Fruit fly (Drosophila melanogaster) whole organism, embryonic: ENCODE measurements around the gene IntS10.

Source experiments
- Abd-B ChIP-seq: fragments of 200-800 bp; sonication (Bioruptor generic); optimal IDR thresholded peaks from 2 replicates; lab custom pipeline; 2018; ENCODE audit warnings: missing biosample characterization, mild to moderate bottlenecking, missing genetic modification characterization, moderate library complexity
- Atf6 ChIP-seq: fragments of 200-800 bp; sonication (Bioruptor generic); IDR thresholded peaks from 2 replicates; pipeline ENCODE4 v1.3.6; 2022; ENCODE audit warnings: missing biosample characterization, missing genetic modification characterization
- BEAF-32 ChIP-seq: fragments of 200-800 bp; sonication (Bioruptor generic); optimal IDR thresholded peaks from 3 replicates; lab custom pipeline; 2017; ENCODE audit warnings: missing biosample characterization, missing genetic modification characterization, mild to moderate bottlenecking, moderate library complexity, missing genetic modification reagents
- CG12236 ChIP-seq: fragments of 200-800 bp; sonication (Bioruptor generic); optimal IDR thresholded peaks from 2 replicates; lab custom pipeline; 2016; ENCODE audit warnings: missing biosample characterization, missing genetic modification characterization
- CG1233 ChIP-seq: fragments of 200-800 bp; sonication (Bioruptor generic); optimal IDR thresholded peaks from 4 replicates; lab custom pipeline; 2018; ENCODE audit warnings: missing biosample characterization, mild to moderate bottlenecking, missing genetic modification characterization
- CG14050 ChIP-seq: fragments of 200-800 bp; sonication (Bioruptor generic); IDR thresholded peaks from 3 replicates; pipeline ENCODE4 v1.3.6; 2022; ENCODE audit warnings: missing biosample characterization, missing genetic modification characterization
- CG15269 ChIP-seq: fragments of 200-800 bp; sonication (Bioruptor generic); optimal IDR thresholded peaks from 2 replicates; lab custom pipeline; 2018; ENCODE audit warnings: missing biosample characterization, mild to moderate bottlenecking, missing genetic modification characterization, moderate library complexity
- CG1602 ChIP-seq: fragments of 200-800 bp; sonication (Bioruptor generic); optimal IDR thresholded peaks from 3 replicates; lab custom pipeline; 2016; ENCODE audit warnings: missing biosample characterization, missing genetic modification characterization
- CG1603 ChIP-seq: fragments of 200-800 bp; sonication (Bioruptor generic); optimal IDR thresholded peaks from 2 replicates; lab custom pipeline; 2019; ENCODE audit warnings: missing biosample characterization, mild to moderate bottlenecking, missing genetic modification characterization, moderate library complexity
- CG16815 ChIP-seq: fragments of 200-800 bp; sonication (Bioruptor generic); optimal IDR thresholded peaks from 3 replicates; lab custom pipeline; 2017; ENCODE audit warnings: missing biosample characterization, mild to moderate bottlenecking, missing genetic modification characterization
- CG2116 ChIP-seq: fragments of 200-800 bp; sonication (Bioruptor generic); optimal IDR thresholded peaks from 3 replicates; lab custom pipeline; 2018; ENCODE audit warnings: missing biosample characterization, mild to moderate bottlenecking, missing genetic modification characterization
- CG2678 ChIP-seq: fragments of 200-800 bp; sonication (Bioruptor generic); optimal IDR thresholded peaks from 3 replicates; lab custom pipeline; 2019; ENCODE audit warnings: missing biosample characterization, mild to moderate bottlenecking, missing genetic modification characterization, moderate library complexity
- CG30431 ChIP-seq: fragments of 200-800 bp; sonication (Bioruptor generic); optimal IDR thresholded peaks from 2 replicates; lab custom pipeline; 2017; ENCODE audit warnings: missing biosample characterization, missing genetic modification characterization
- CG31441 ChIP-seq: fragments of 200-800 bp; sonication (Bioruptor generic); IDR thresholded peaks from 2 replicates; pipeline ENCODE4 v1.3.6; 2022; ENCODE audit warnings: missing biosample characterization, missing genetic modification characterization
- CG3281 ChIP-seq: fragments of 200-800 bp; sonication (Bioruptor generic); optimal IDR thresholded peaks from 3 replicates; lab custom pipeline; 2017; ENCODE audit warnings: missing biosample characterization, mild to moderate bottlenecking, missing genetic modification characterization
- CG4404 ChIP-seq: fragments of 200-800 bp; sonication (Bioruptor generic); IDR thresholded peaks from 2 replicates; pipeline ENCODE4 v1.3.6; 2022; ENCODE audit warnings: missing biosample characterization, missing genetic modification characterization
- CG4707 ChIP-seq: fragments of 200-800 bp; sonication (Bioruptor generic); optimal IDR thresholded peaks from 2 replicates; lab custom pipeline; 2018; ENCODE audit warnings: missing biosample characterization, mild to moderate bottlenecking, missing genetic modification characterization, moderate library complexity
- CG6689 ChIP-seq: fragments of 200-800 bp; sonication (Bioruptor generic); IDR thresholded peaks from 2 replicates; pipeline ENCODE4 v1.3.6; 2022; ENCODE audit warnings: missing biosample characterization, missing genetic modification characterization
- CG7357 ChIP-seq: fragments of 200-800 bp; sonication (Bioruptor generic); IDR thresholded peaks from 3 replicates; pipeline ENCODE4 v1.3.6; 2022; ENCODE audit warnings: missing biosample characterization, missing genetic modification characterization
- CG7372 ChIP-seq: fragments of 200-800 bp; sonication (Bioruptor generic); IDR thresholded peaks from 2 replicates; pipeline ENCODE4 v1.3.6; 2022; ENCODE audit warnings: missing biosample characterization, missing genetic modification characterization
- CG7987 ChIP-seq: fragments of 200-800 bp; sonication (Bioruptor generic); optimal IDR thresholded peaks from 2 replicates; lab custom pipeline; 2018; ENCODE audit warnings: missing biosample characterization, mild to moderate bottlenecking, missing genetic modification characterization, moderate library complexity
- CG8944 ChIP-seq: fragments of 200-800 bp; sonication (Bioruptor generic); optimal IDR thresholded peaks from 3 replicates; lab custom pipeline; 2016; ENCODE audit warnings: missing biosample characterization, missing genetic modification characterization
- CG9437 ChIP-seq: fragments of 200-800 bp; sonication (Bioruptor generic); optimal IDR thresholded peaks from 2 replicates; lab custom pipeline; 2018; ENCODE audit warnings: missing biosample characterization, mild to moderate bottlenecking, missing genetic modification characterization
- Dp ChIP-seq: fragments of 200-800 bp; sonication (Bioruptor generic); optimal IDR thresholded peaks from 2 replicates; lab custom pipeline; 2018; ENCODE audit warnings: missing biosample characterization, mild to moderate bottlenecking, missing genetic modification characterization, moderate library complexity
- E2f1 ChIP-seq: fragments of 200-800 bp; sonication (Bioruptor generic); IDR thresholded peaks from 2 replicates; pipeline ENCODE4 v1.3.6; 2022; ENCODE audit warnings: missing biosample characterization, missing genetic modification characterization
- Hr3 ChIP-seq: fragments of 200-800 bp; sonication (Bioruptor generic); optimal IDR thresholded peaks from 3 replicates; lab custom pipeline; 2016; ENCODE audit warnings: missing biosample characterization, missing genetic modification characterization
- NC2β ChIP-seq: fragments of 200-800 bp; sonication (Bioruptor generic); optimal IDR thresholded peaks from 2 replicates; lab custom pipeline; 2016; ENCODE audit warnings: missing biosample characterization, missing genetic modification characterization
- Oaz ChIP-seq: fragments of 200-800 bp; sonication (Bioruptor generic); IDR thresholded peaks from 2 replicates; pipeline ENCODE4 v1.3.6; 2022; ENCODE audit warnings: missing biosample characterization, missing genetic modification characterization
- Rx ChIP-seq: fragments of 200-800 bp; sonication (Bioruptor generic); IDR thresholded peaks from 2 replicates; pipeline ENCODE4 v1.3.6; 2022; ENCODE audit warnings: missing biosample characterization, missing genetic modification characterization
- Sox102F ChIP-seq: fragments of 200-800 bp; sonication (Bioruptor generic); optimal IDR thresholded peaks from 2 replicates; lab custom pipeline; 2018; ENCODE audit warnings: missing biosample characterization, mild to moderate bottlenecking, missing genetic modification characterization, moderate library complexity
- Xbp1 ChIP-seq: fragments of 200-800 bp; sonication (Bioruptor generic); optimal IDR thresholded peaks from 3 replicates; lab custom pipeline; 2016; ENCODE audit warnings: missing biosample characterization, mild to moderate bottlenecking, missing genetic modification characterization
- YL-1 ChIP-seq: fragments of 200-800 bp; sonication (Bioruptor generic); optimal IDR thresholded peaks from 3 replicates; lab custom pipeline; 2017; ENCODE audit warnings: missing biosample characterization, mild to moderate bottlenecking, missing genetic modification characterization
- cato ChIP-seq: fragments of 200-800 bp; sonication (Bioruptor generic); optimal IDR thresholded peaks from 2 replicates; lab custom pipeline; 2016; ENCODE audit warnings: missing biosample characterization, missing genetic modification characterization, borderline replicate concordance
- emc ChIP-seq: fragments of 200-800 bp; sonication (Bioruptor generic); optimal IDR thresholded peaks from 2 replicates; lab custom pipeline; 2016; ENCODE audit warnings: missing biosample characterization, missing genetic modification characterization
- eyg ChIP-seq: fragments of 200-800 bp; sonication (Bioruptor generic); optimal IDR thresholded peaks from 3 replicates; lab custom pipeline; 2016; ENCODE audit warnings: missing biosample characterization, missing genetic modification characterization
- gt ChIP-seq: fragments of 200-800 bp; sonication (Bioruptor generic); IDR thresholded peaks from 2 replicates; pipeline ENCODE4 v1.3.6; 2022; ENCODE audit warnings: missing biosample characterization, missing genetic modification characterization
- hth ChIP-seq: fragments of >200 bp; optimal IDR thresholded peaks from 2 replicates; lab custom pipeline; 2017; ENCODE audit warnings: inconsistent platforms
- lov ChIP-seq, 2 experiments: fragments of 200-800 bp in 1 of 2; fragments of >200 bp in 1 of 2; sonication (Bioruptor generic) in 1 of 2; IDR thresholded peaks in 1 of 2; optimal IDR thresholded peaks in 1 of 2; 2 replicates in 1 of 2; 3 replicates in 1 of 2; pipeline versions ENCODE4 v1.3.6 to Lab custom; 2017 to 2022; ENCODE audit warnings: missing biosample characterization in 1 of 2, missing genetic modification characterization in 1 of 2
- mam ChIP-seq: fragments of 200-800 bp; sonication (Bioruptor generic); optimal IDR thresholded peaks from 3 replicates; lab custom pipeline; 2016; ENCODE audit warnings: missing biosample characterization, missing genetic modification characterization
- nerfin-1 ChIP-seq: fragments of 200-800 bp; sonication (Bioruptor generic); optimal IDR thresholded peaks from 3 replicates; lab custom pipeline; 2019; ENCODE audit warnings: missing biosample characterization, mild to moderate bottlenecking, missing genetic modification characterization, moderate library complexity
- org-1 ChIP-seq: fragments of 200-800 bp; sonication (Bioruptor generic); optimal IDR thresholded peaks from 2 replicates; lab custom pipeline; 2017; ENCODE audit warnings: missing biosample characterization, missing genetic modification characterization
- pan ChIP-seq, 4 experiments: fragments of >200 bp in 3 of 4; fragments of 200-800 bp in 1 of 4; sonication (Bioruptor generic) in 1 of 4; optimal IDR thresholded peaks in 3 of 4; IDR thresholded peaks in 1 of 4; 2 replicates each; pipeline versions ENCODE4 v1.3.6 to Lab custom; 2017 to 2022; ENCODE audit warnings: missing biosample characterization in 2 of 4, missing genetic modification characterization in 2 of 4, mixed read lengths in 1 of 4
- phol ChIP-seq: fragments of 200-800 bp; sonication (Bioruptor generic); optimal IDR thresholded peaks from 3 replicates; lab custom pipeline; 2018; ENCODE audit warnings: missing biosample characterization, mild to moderate bottlenecking, missing genetic modification characterization, moderate library complexity
- salm ChIP-seq: fragments of 200-800 bp; sonication (Bioruptor generic); optimal IDR thresholded peaks from 2 replicates; lab custom pipeline; 2018; ENCODE audit warnings: missing biosample characterization, mild to moderate bottlenecking, missing genetic modification characterization
- sim ChIP-seq: fragments of 200-800 bp; sonication (Bioruptor generic); IDR thresholded peaks from 2 replicates; pipeline ENCODE4 v1.3.6; 2022; ENCODE audit warnings: missing biosample characterization, missing genetic modification characterization
- stwl ChIP-seq: fragments of 200-800 bp; sonication (Bioruptor generic); optimal IDR thresholded peaks from 3 replicates; lab custom pipeline; 2018; ENCODE audit warnings: missing biosample characterization, mild to moderate bottlenecking, missing genetic modification characterization, moderate library complexity
- vvl ChIP-seq: fragments of 200-800 bp; sonication (Bioruptor generic); IDR thresholded peaks from 2 replicates; pipeline ENCODE4 v1.3.6; 2022; ENCODE audit warnings: missing biosample characterization, missing genetic modification characterization
- wdn ChIP-seq: fragments of 200-800 bp; sonication (Bioruptor generic); IDR thresholded peaks from 2 replicates; pipeline ENCODE4 v1.3.6; 2022; ENCODE audit warnings: missing biosample characterization, missing genetic modification characterization
- wor ChIP-seq: fragments of 200-800 bp; sonication (Bioruptor generic); IDR thresholded peaks from 2 replicates; pipeline ENCODE4 v1.3.6; 2022; ENCODE audit warnings: missing biosample characterization, missing genetic modification characterization
- zen2 ChIP-seq: fragments of 200-800 bp; sonication (Bioruptor generic); IDR thresholded peaks from 3 replicates; pipeline ENCODE4 v1.3.6; 2022; ENCODE audit warnings: missing biosample characterization, missing genetic modification characterization; ENCODE audit not compliant: partially characterized antibody

The IntS10 gene

dm6 chr3L:3852842-3853241, 46.3 kb downstream of the IntS10 start (continued):
- no peak for TF ChIP-seq CG7372 (GFP tag; lab: Robert Waterston, UW)
- no peak for TF ChIP-seq YL-1 (GFP tag; lab: Kevin White, UChicago)
- no peak for TF ChIP-seq BEAF-32 (GFP tag; lab: Kevin White, UChicago)
- peak; percentile 47; the same call in 1 of the 3 replicates for TF ChIP-seq CG14050
- no peak for TF ChIP-seq zen2 (GFP tag; lab: Robert Waterston, UW)
- peak; percentile 51 for TF ChIP-seq CG4404 (GFP tag; lab: Robert Waterston, UW)
- peak; percentile 49; the same call in 1 of the 2 replicates for TF ChIP-seq Rx (GFP tag; lab: Robert Waterston, UW)
- TF ChIP-seq Xbp1 (GFP tag; lab: Kevin White, UChicago) = peak; percentile 64
- 0 out of 2 replicates have a peak, but pooled peaks have one; percentile 33 for TF ChIP-seq sim (GFP tag; lab: Robert Waterston, UW)
- peak; percentile 2 for TF ChIP-seq CG9437
- no peak for TF ChIP-seq CG7987 (GFP tag; lab: Kevin White, UChicago)
- 0 out of 2 replicates have a peak, but pooled peaks have one; percentile 23 for TF ChIP-seq gt (GFP tag; lab: Robert Waterston, UW)
- peak; percentile 86 for TF ChIP-seq Sox102F (GFP tag; lab: Kevin White, UChicago)
- peak; percentile 14; the same call in 1 of the 2 replicates for TF ChIP-seq E2f1 (GFP tag; lab: Robert Waterston, UW)
- no peak for TF ChIP-seq CG30431
- TF ChIP-seq cato (GFP tag; lab: Kevin White, UChicago) = peak; percentile 18
- TF ChIP-seq CG8944 (GFP tag; lab: Kevin White, UChicago) = peak; percentile 49
- peak; percentile 28 for TF ChIP-seq nerfin-1 (tag; lab: Kevin White, UChicago)
- TF ChIP-seq CG16815 = peak; percentile 16
- peak; percentile 61 for TF ChIP-seq CG4707 (GFP tag; lab: Kevin White, UChicago)
- no peak for TF ChIP-seq mam (GFP tag; lab: Kevin White, UChicago)
- peak; percentile 34 for TF ChIP-seq CG2678
- no peak for TF ChIP-seq Dp
- peak; percentile 50 for TF ChIP-seq CG1602 (GFP tag; lab: Kevin White, UChicago)
- TF ChIP-seq Hr3 (GFP tag; lab: Kevin White, UChicago) = peak; percentile 18
- peak; percentile 80 for TF ChIP-seq vvl (GFP tag; lab: Robert Waterston, UW)
- no peak for TF ChIP-seq Atf6
- TF ChIP-seq Oaz (GFP tag; lab: Robert Waterston, UW) = no peak
- peak; percentile 43 for TF ChIP-seq CG15269 (tag; lab: Kevin White, UChicago)
- no peak for TF ChIP-seq hth (lab: Kevin White, UChicago)
- peak; percentile 41 for TF ChIP-seq salm (tag; lab: Kevin White, UChicago)
- peak; percentile 72 for TF ChIP-seq CG6689 (GFP tag; lab: Robert Waterston, UW)
- no peak for TF ChIP-seq CG7357 (GFP tag; lab: Robert Waterston, UW)
- no peak for TF ChIP-seq eyg (GFP tag; lab: Kevin White, UChicago)
- no peak for TF ChIP-seq CG1233 (GFP tag; lab: Kevin White, UChicago)
- no peak for TF ChIP-seq lov (optimal IDR thresholded peaks at IDR 0.05; lab: Kevin White, UChicago)
- TF ChIP-seq lov (GFP tag; IDR thresholded peaks at IDR 0.05; lab: Robert Waterston, UW) = 0 out of 3 replicates have a peak, but pooled peaks have one; percentile 53
- no peak for TF ChIP-seq CG2116
- TF ChIP-seq phol (tag; lab: Kevin White, UChicago) = peak; percentile 41
- no peak for TF ChIP-seq emc (GFP tag; lab: Kevin White, UChicago)
- TF ChIP-seq pan (optimal IDR thresholded peaks at IDR 0.05; lab: Kevin White, UChicago) = no peak
- peak in 1 of 2 experiments; percentile 64 for TF ChIP-seq pan (GFP tag; optimal IDR thresholded peaks at IDR 0.05 in 1 of 2, IDR thresholded peaks at IDR 0.05 in 1 of 2)
- no peak for TF ChIP-seq stwl
- TF ChIP-seq wor (GFP tag; lab: Robert Waterston, UW) = peak; percentile 56
- no peak for TF ChIP-seq wdn
- peak; percentile 34; the same call in 1 of the 2 replicates for TF ChIP-seq CG31441
- TF ChIP-seq CG1603 (tag; lab: Kevin White, UChicago) = peak; percentile 87
- peak; percentile 23 for TF ChIP-seq CG12236 (GFP tag; lab: Kevin White, UChicago)
- peak; percentile 36 for TF ChIP-seq org-1
- peak; percentile 6 for TF ChIP-seq Abd-B (GFP tag; lab: Kevin White, UChicago)
- no peak for TF ChIP-seq CG3281 (GFP tag; lab: Kevin White, UChicago)
- TF ChIP-seq NC2β = peak; percentile 34
